Worm (Caenorhabditis elegans) whole organism, mixed stage, embryonic: ENCODE results near the gene rps-22.

Experiments used
- bed-3 ChIP-seq: fragments of 200-800 bp; sonication (Bioruptor generic); optimal IDR thresholded peaks from 3 replicates; lab custom pipeline; 2018; ENCODE audit warnings: mild to moderate bottlenecking, missing genetic modification characterization, moderate library complexity, missing compliant biosample characterization
- blmp-1 ChIP-seq: fragments of 150-350 bp; optimal IDR thresholded peaks from 2 replicates; lab custom pipeline; 2014; ENCODE audit warnings: missing biosample characterization, missing genetic modification characterization
- ceh-39 ChIP-seq: fragments of 150-350 bp; optimal IDR thresholded peaks from 2 replicates; lab custom pipeline; 2014; ENCODE audit warnings: missing biosample characterization, missing genetic modification characterization
- ceh-43 ChIP-seq: fragments of 200-800 bp; sonication (Bioruptor generic); optimal IDR thresholded peaks from 2 replicates; lab custom pipeline; 2018; ENCODE audit warnings: mild to moderate bottlenecking, missing genetic modification characterization, moderate library complexity, missing compliant biosample characterization
- ceh-83 ChIP-seq: fragments of 200-800 bp; sonication (Bioruptor generic); optimal IDR thresholded peaks from 2 replicates; lab custom pipeline; 2018; ENCODE audit warnings: mild to moderate bottlenecking, missing genetic modification characterization, missing compliant biosample characterization
- ces-1 ChIP-seq: fragments of 150-350 bp; optimal IDR thresholded peaks from 2 replicates; lab custom pipeline; 2014; ENCODE audit warnings: missing biosample characterization, missing genetic modification reagents, missing genetic modification characterization
- cnd-1 ChIP-seq: fragments of 200-800 bp; sonication (Bioruptor generic); optimal IDR thresholded peaks from 2 replicates; lab custom pipeline; 2018; ENCODE audit warnings: mild to moderate bottlenecking, missing genetic modification characterization, missing compliant biosample characterization
- drap-1 ChIP-seq: fragments of 200-800 bp; sonication (Bioruptor generic); optimal IDR thresholded peaks from 3 replicates; lab custom pipeline; 2018; ENCODE audit warnings: mild to moderate bottlenecking, missing genetic modification characterization, missing compliant biosample characterization
- elt-1 ChIP-seq: sonication (generic microtip); optimal IDR thresholded peaks from 2 replicates; lab custom pipeline; 2017; ENCODE audit warnings: missing genetic modification characterization, mild to moderate bottlenecking, missing compliant biosample characterization, antibody characterized with exemption, moderate library complexity, borderline replicate concordance; ENCODE audit not compliant: insufficient read depth
- elt-3 ChIP-seq: fragments of 150-350 bp; optimal IDR thresholded peaks from 2 replicates; lab custom pipeline; 2014; ENCODE audit warnings: missing biosample characterization, missing genetic modification characterization
- flh-1 ChIP-seq: fragments of 200-800 bp; sonication (Bioruptor generic); optimal IDR thresholded peaks from 2 replicates; lab custom pipeline; 2018; ENCODE audit warnings: mild to moderate bottlenecking, missing genetic modification characterization, moderate library complexity, missing compliant biosample characterization
- ham-2 ChIP-seq: fragments of 200-800 bp; sonication (Bioruptor generic); optimal IDR thresholded peaks from 2 replicates; lab custom pipeline; 2018; ENCODE audit warnings: mild to moderate bottlenecking, missing genetic modification characterization, missing compliant biosample characterization
- lin-13 ChIP-seq: fragments of 150-350 bp; optimal IDR thresholded peaks from 2 replicates; lab custom pipeline; 2014; ENCODE audit warnings: missing biosample characterization, missing genetic modification characterization
- lsy-2 ChIP-seq: fragments of 150-350 bp; optimal IDR thresholded peaks from 2 replicates; lab custom pipeline; 2014; ENCODE audit warnings: missing biosample characterization, missing genetic modification characterization
- mab-5 ChIP-seq: fragments of 150-350 bp; optimal IDR thresholded peaks from 2 replicates; lab custom pipeline; 2014; ENCODE audit warnings: missing biosample characterization, missing genetic modification characterization
- mep-1 ChIP-seq: fragments of 150-350 bp; optimal IDR thresholded peaks from 2 replicates; lab custom pipeline; 2017; ENCODE audit warnings: missing biosample characterization, missing genetic modification reagents, missing genetic modification characterization, inconsistent platforms
- nhr-2 ChIP-seq: fragments of 150-350 bp; optimal IDR thresholded peaks from 2 replicates; lab custom pipeline; 2014; ENCODE audit warnings: missing biosample characterization, missing genetic modification characterization
- nhr-237 ChIP-seq: fragments of 150-350 bp; optimal IDR thresholded peaks from 2 replicates; lab custom pipeline; 2014; ENCODE audit warnings: missing biosample characterization, missing genetic modification characterization
- nhr-28 ChIP-seq: fragments of 150-350 bp; optimal IDR thresholded peaks from 2 replicates; lab custom pipeline; 2014; ENCODE audit warnings: missing biosample characterization, missing genetic modification characterization
- nhr-76 ChIP-seq: sonication (generic microtip); optimal IDR thresholded peaks from 2 replicates; lab custom pipeline; 2017; ENCODE audit warnings: missing biosample characterization, missing genetic modification characterization
- pha-4 ChIP-seq: fragments of 150-350 bp; optimal IDR thresholded peaks from 2 replicates; lab custom pipeline; 2018; ENCODE audit warnings: missing biosample characterization, missing genetic modification reagents, missing genetic modification characterization
- sem-2 ChIP-seq: fragments of 200-800 bp; sonication (Bioruptor generic); optimal IDR thresholded peaks from 2 replicates; lab custom pipeline; 2018; ENCODE audit warnings: mild to moderate bottlenecking, missing genetic modification characterization, missing compliant biosample characterization
- snpc-4 ChIP-seq: fragments of 150-350 bp; optimal IDR thresholded peaks from 2 replicates; lab custom pipeline; 2014; ENCODE audit warnings: missing biosample characterization, missing genetic modification characterization
- sptf-1 ChIP-seq: sonication (generic microtip); optimal IDR thresholded peaks from 2 replicates; lab custom pipeline; 2017; ENCODE audit warnings: mild to moderate bottlenecking, missing genetic modification characterization, moderate library complexity, missing compliant biosample characterization
- tbx-8 ChIP-seq: fragments of 200-800 bp; sonication (Bioruptor generic); optimal IDR thresholded peaks from 2 replicates; lab custom pipeline; 2018; ENCODE audit warnings: mild to moderate bottlenecking, missing genetic modification characterization, moderate library complexity, missing compliant biosample characterization
- unc-120 ChIP-seq: sonication (generic microtip); optimal IDR thresholded peaks from 2 replicates; lab custom pipeline; 2017; ENCODE audit warnings: missing genetic modification characterization, missing compliant biosample characterization; ENCODE audit not compliant: poor library complexity, severe bottlenecking
- unc-39 ChIP-seq: fragments of 150-350 bp; optimal IDR thresholded peaks from 2 replicates; lab custom pipeline; 2014; ENCODE audit warnings: missing biosample characterization, missing genetic modification characterization
- unc-62 ChIP-seq: fragments of 150-350 bp; optimal IDR thresholded peaks from 2 replicates; lab custom pipeline; 2014; ENCODE audit warnings: missing biosample characterization, missing genetic modification reagents, missing genetic modification characterization
- zip-8 ChIP-seq: fragments of 150-350 bp; optimal IDR thresholded peaks from 2 replicates; lab custom pipeline; 2014; ENCODE audit warnings: missing biosample characterization, missing genetic modification characterization

The rps-22 gene

DNA sequence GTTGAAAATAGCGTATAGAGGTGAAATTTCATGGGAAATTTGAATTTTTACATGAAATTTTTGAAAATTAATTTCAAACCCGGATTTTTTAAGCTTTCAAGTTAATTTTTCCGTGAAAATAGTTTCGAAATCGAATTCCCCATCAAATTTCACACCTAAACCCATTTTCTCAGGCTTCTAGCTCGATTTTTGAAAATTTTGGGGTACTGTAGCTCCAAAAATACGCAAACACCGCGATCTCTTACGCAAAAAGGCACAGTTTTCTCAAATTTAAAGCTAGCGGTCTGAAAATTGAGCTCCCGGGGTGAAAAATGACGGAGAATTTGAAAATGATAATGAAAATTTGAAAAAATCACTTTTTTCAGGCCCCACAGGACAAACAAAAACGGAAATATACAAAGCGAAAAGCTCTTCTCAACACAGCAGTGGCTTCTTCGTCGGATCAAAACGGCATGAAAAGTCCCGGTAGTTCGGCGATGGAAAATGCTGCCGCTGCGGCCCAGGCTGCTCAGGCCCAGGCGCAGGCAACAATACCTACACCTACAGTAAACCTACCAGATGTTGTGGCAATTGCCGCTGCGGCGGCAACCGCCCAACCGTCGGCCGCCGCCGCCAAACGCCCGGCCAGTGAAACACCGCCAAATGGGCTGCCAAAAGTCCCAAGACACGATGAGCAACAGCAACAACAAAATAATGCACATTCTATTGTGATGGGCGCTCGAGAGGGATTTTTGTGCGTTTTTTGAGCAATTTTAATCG lies 21.4 kb upstream of the rps-22 start:
- TF ChIP-seq ham-2 (no peak), sem-2 (no peak), snpc-4 (no peak), unc-62 (GFP tag; lab: Kevin White, UChicago) (no peak), nhr-2 (no peak), zip-8 (tag; lab: Kevin White, UChicago) (no peak), unc-120 (tag; lab: Kevin White, UChicago) (no peak), cnd-1 (tag; lab: Kevin White, UChicago) (no peak), nhr-28 (no peak), bed-3 (no peak), lin-13 (tag; lab: Kevin White, UChicago) (peak; percentile 11), nhr-76 (tag; lab: Kevin White, UChicago) (no peak), lsy-2 (tag; lab: Kevin White, UChicago) (peak; percentile 3)
- TF ChIP-seq, all 35 proteins: peak for 2

ce11 chrIII:1930714-1931273 lies 19.5 kb upstream of the rps-22 start:
- TF ChIP-seq unc-62 (GFP tag; lab: Kevin White, UChicago) (no peak), nhr-2 (no peak), unc-120 (tag; lab: Kevin White, UChicago) (no peak), flh-1 (no peak), snpc-4 (no peak), lsy-2 (tag; lab: Kevin White, UChicago) (no peak), nhr-237 (no peak), blmp-1 (no peak), mab-5 (tag; lab: Kevin White, UChicago) (no peak), tbx-8 (GFP tag; lab: Kevin White, UChicago) (no peak)

DNA sequence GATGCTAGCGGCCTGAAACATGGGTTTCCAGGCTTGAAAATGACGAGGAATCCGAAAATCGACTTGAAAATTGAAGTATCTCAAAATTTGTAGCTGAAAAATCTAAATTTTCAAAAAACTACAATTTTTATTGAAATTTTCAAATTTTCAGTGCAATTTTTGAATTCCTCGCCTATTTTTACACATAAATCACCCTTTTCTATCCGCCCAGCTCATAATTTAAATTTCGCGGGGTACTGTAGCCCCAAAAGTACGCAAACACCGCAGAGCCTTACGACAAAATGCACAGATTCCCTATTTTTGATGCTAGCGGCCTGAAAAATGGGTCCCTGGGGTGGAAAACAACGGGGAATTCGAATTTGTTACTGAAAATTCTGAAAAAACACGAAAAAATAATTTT lies 18.8 kb upstream of the rps-22 start:
- no peak for TF ChIP-seq elt-3
- no peak for TF ChIP-seq pha-4 (tag; lab: Kevin White, UChicago)
- TF ChIP-seq lin-13 (tag; lab: Kevin White, UChicago), result no peak
- no peak for TF ChIP-seq ces-1 (GFP tag; lab: Kevin White, UChicago)
- no peak for TF ChIP-seq sptf-1 (tag; lab: Kevin White, UChicago)
- TF ChIP-seq lsy-2 (tag; lab: Kevin White, UChicago), result peak; percentile 12
- no peak for TF ChIP-seq unc-62 (GFP tag; lab: Kevin White, UChicago)
- TF ChIP-seq ceh-43, result no peak
- TF ChIP-seq ham-2, result no peak

DNA sequence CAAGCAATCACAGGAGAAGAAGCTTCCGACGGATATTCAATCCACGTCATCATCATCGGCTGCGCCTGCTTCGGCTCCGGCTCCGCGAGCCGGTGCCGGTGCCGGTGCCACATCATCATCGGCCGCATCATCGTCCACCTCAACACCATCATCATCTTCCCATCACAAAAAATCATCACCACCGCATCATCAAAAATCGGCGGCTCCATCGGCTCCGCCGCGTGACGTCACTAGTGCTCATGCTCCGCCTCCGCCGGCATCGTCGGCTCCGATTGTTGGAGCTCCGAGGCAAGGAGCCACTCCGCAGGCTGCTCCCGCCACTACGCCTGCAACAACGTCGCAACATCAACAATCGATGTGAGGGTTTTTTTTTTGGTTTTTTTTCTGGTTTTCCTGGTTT lies 18.3 kb upstream of the rps-22 start:
- TF ChIP-seq ceh-39 (no peak), mep-1 (no peak), unc-120 (tag; lab: Kevin White, UChicago) (no peak), flh-1 (no peak), tbx-8 (GFP tag; lab: Kevin White, UChicago) (no peak), bed-3 (no peak), elt-3 (no peak), lsy-2 (tag; lab: Kevin White, UChicago) (no peak), nhr-237 (no peak), drap-1 (GFP tag; lab: Kevin White, UChicago) (no peak), nhr-2 (no peak)

ce11 chrIII:1934141-1934540 lies 16.2 kb upstream of the rps-22 start:
- no peak for TF ChIP-seq unc-39 (tag; lab: Kevin White, UChicago)
- no peak for TF ChIP-seq nhr-2
- no peak for TF ChIP-seq ham-2
- TF ChIP-seq cnd-1 (tag; lab: Kevin White, UChicago), result no peak
- no peak for TF ChIP-seq elt-1
- TF ChIP-seq ceh-83, result no peak
- no peak for TF ChIP-seq blmp-1
- TF ChIP-seq elt-3, result no peak
- no peak for TF ChIP-seq ceh-43
- no peak for TF ChIP-seq mab-5 (tag; lab: Kevin White, UChicago)
- TF ChIP-seq, all 35 proteins: peak for 0
